Fruit fly (Drosophila melanogaster) whole organism, embryonic: Measurements from ENCODE around the gene CG43400.

Experiments used
- Ada2b ChIP-seq: fragments of 200-800 bp; sonication (Bioruptor generic); IDR thresholded peaks from 2 replicates; pipeline ENCODE4 v1.3.6; 2022; ENCODE audit warnings: missing biosample characterization, missing genetic modification characterization
- Awh ChIP-seq: fragments of 200-800 bp; sonication (Bioruptor generic); IDR thresholded peaks from 2 replicates; pipeline ENCODE4, ENCODE4 v1.3.6; 2022; ENCODE audit warnings: missing biosample characterization, missing genetic modification characterization
- B-H1 ChIP-seq: fragments of 200-800 bp; sonication (Bioruptor generic); IDR thresholded peaks from 3 replicates; pipeline ENCODE4 v1.3.6; 2022; ENCODE audit warnings: missing biosample characterization, missing genetic modification characterization
- B-H2 ChIP-seq: fragments of 200-800 bp; sonication (Bioruptor generic); optimal IDR thresholded peaks from 2 replicates; lab custom pipeline; 2018; ENCODE audit warnings: missing biosample characterization, mild to moderate bottlenecking, missing genetic modification characterization
- CG1024 ChIP-seq: fragments of 200-800 bp; sonication (Bioruptor generic); IDR thresholded peaks from 2 replicates; pipeline ENCODE4 v1.3.6; 2022; ENCODE audit warnings: missing biosample characterization, missing genetic modification characterization
- CG10654 ChIP-seq: fragments of 200-800 bp; sonication (Bioruptor generic); optimal IDR thresholded peaks from 2 replicates; lab custom pipeline; 2016; ENCODE audit warnings: missing biosample characterization, missing genetic modification characterization
- CG11560 ChIP-seq: fragments of 200-800 bp; sonication (Bioruptor generic); IDR thresholded peaks from 3 replicates; pipeline ENCODE4 v1.3.6; 2022; ENCODE audit warnings: missing biosample characterization, missing genetic modification characterization
- CG12219 ChIP-seq: fragments of 200-800 bp; sonication (Bioruptor generic); optimal IDR thresholded peaks from 3 replicates; lab custom pipeline; 2018; ENCODE audit warnings: missing biosample characterization, mild to moderate bottlenecking, missing genetic modification characterization
- CG12236 ChIP-seq: fragments of 200-800 bp; sonication (Bioruptor generic); optimal IDR thresholded peaks from 2 replicates; lab custom pipeline; 2016; ENCODE audit warnings: missing biosample characterization, missing genetic modification characterization
- CG12769 ChIP-seq: fragments of 200-800 bp; sonication (Bioruptor generic); optimal IDR thresholded peaks from 2 replicates; lab custom pipeline; 2019; ENCODE audit warnings: missing biosample characterization, mild to moderate bottlenecking, missing genetic modification characterization, moderate library complexity
- CG13424 ChIP-seq: fragments of 200-800 bp; sonication (Bioruptor generic); optimal IDR thresholded peaks from 2 replicates; lab custom pipeline; 2019; ENCODE audit warnings: missing biosample characterization, mild to moderate bottlenecking, missing genetic modification characterization, moderate library complexity
- CG13624 ChIP-seq: fragments of 200-800 bp; sonication (Bioruptor generic); optimal IDR thresholded peaks from 2 replicates; lab custom pipeline; 2016; ENCODE audit warnings: missing biosample characterization, missing genetic modification characterization
- CG13894 ChIP-seq: fragments of 200-800 bp; sonication (Bioruptor generic); optimal IDR thresholded peaks from 3 replicates; lab custom pipeline; 2018; ENCODE audit warnings: missing biosample characterization, mild to moderate bottlenecking, missing genetic modification characterization, moderate library complexity
- CG14441 ChIP-seq: fragments of 200-800 bp; sonication (Bioruptor generic); IDR thresholded peaks from 2 replicates; pipeline ENCODE4 v1.3.6; 2022; ENCODE audit warnings: missing biosample characterization, missing genetic modification characterization
- CG16815 ChIP-seq: fragments of 200-800 bp; sonication (Bioruptor generic); optimal IDR thresholded peaks from 3 replicates; lab custom pipeline; 2017; ENCODE audit warnings: missing biosample characterization, mild to moderate bottlenecking, missing genetic modification characterization
- CG17328 ChIP-seq: fragments of 200-800 bp; sonication (Bioruptor generic); IDR thresholded peaks from 2 replicates; pipeline ENCODE4 v1.3.6; 2022; ENCODE audit warnings: missing biosample characterization, missing genetic modification characterization
- CG17359 ChIP-seq: fragments of 200-800 bp; sonication (Bioruptor generic); optimal IDR thresholded peaks from 3 replicates; lab custom pipeline; 2018; ENCODE audit warnings: missing biosample characterization, mild to moderate bottlenecking, missing genetic modification characterization, moderate library complexity
- CG18619 ChIP-seq: fragments of 200-800 bp; sonication (Bioruptor generic); optimal IDR thresholded peaks from 3 replicates; lab custom pipeline; 2017; ENCODE audit warnings: missing biosample characterization, mild to moderate bottlenecking, missing genetic modification characterization
- CG31365 ChIP-seq: fragments of 200-800 bp; sonication (Bioruptor generic); optimal IDR thresholded peaks from 2 replicates; lab custom pipeline; 2018; ENCODE audit warnings: missing biosample characterization, mild to moderate bottlenecking, missing genetic modification characterization
- CG7928 ChIP-seq: fragments of 200-800 bp; sonication (Bioruptor generic); optimal IDR thresholded peaks from 2 replicates; lab custom pipeline; 2017; ENCODE audit warnings: missing biosample characterization, mild to moderate bottlenecking, missing genetic modification characterization
- CG9215 ChIP-seq: fragments of 200-800 bp; sonication (Bioruptor generic); IDR thresholded peaks from 2 replicates; pipeline ENCODE4 v1.3.6; 2022; ENCODE audit warnings: missing biosample characterization, missing genetic modification characterization
- CG9797 ChIP-seq: fragments of 200-800 bp; sonication (Bioruptor generic); optimal IDR thresholded peaks from 3 replicates; lab custom pipeline; 2018; ENCODE audit warnings: missing biosample characterization, mild to moderate bottlenecking, missing genetic modification characterization
- CG9876 ChIP-seq: fragments of 200-800 bp; sonication (Bioruptor generic); optimal IDR thresholded peaks from 2 replicates; lab custom pipeline; 2016; ENCODE audit warnings: missing biosample characterization, missing genetic modification characterization
- CG9932 ChIP-seq: fragments of 200-800 bp; sonication (Bioruptor generic); IDR thresholded peaks from 2 replicates; pipeline ENCODE4 v1.3.6; 2022; ENCODE audit warnings: missing biosample characterization, missing genetic modification characterization
- Fer1 ChIP-seq: fragments of 200-800 bp; sonication (Bioruptor generic); optimal IDR thresholded peaks from 2 replicates; lab custom pipeline; 2017; ENCODE audit warnings: missing biosample characterization, mild to moderate bottlenecking, missing genetic modification characterization
- H15 ChIP-seq: fragments of 200-800 bp; sonication (Bioruptor generic); IDR thresholded peaks from 3 replicates; pipeline ENCODE4 v1.3.6; 2022; ENCODE audit warnings: missing biosample characterization, missing genetic modification characterization
- HLH3B ChIP-seq: fragments of 200-800 bp; sonication (Bioruptor generic); IDR thresholded peaks from 2 replicates; pipeline ENCODE4 v1.3.6; 2022; ENCODE audit warnings: missing biosample characterization, missing genetic modification characterization
- HLHmδ ChIP-seq: fragments of 200-800 bp; sonication (Bioruptor generic); optimal IDR thresholded peaks from 2 replicates; lab custom pipeline; 2018; ENCODE audit warnings: missing biosample characterization, mild to moderate bottlenecking, missing genetic modification characterization, moderate library complexity
- HmgZ ChIP-seq: fragments of 200-800 bp; sonication (Bioruptor generic); optimal IDR thresholded peaks from 2 replicates; lab custom pipeline; 2018; ENCODE audit warnings: missing biosample characterization, mild to moderate bottlenecking, missing genetic modification characterization
- NfI ChIP-seq: fragments of 200-800 bp; sonication (Bioruptor generic); optimal IDR thresholded peaks from 3 replicates; lab custom pipeline; 2018; ENCODE audit warnings: missing biosample characterization, mild to moderate bottlenecking, missing genetic modification characterization, moderate library complexity
- Pdp1 ChIP-seq, 2 experiments: fragments of 200-800 bp; sonication (Bioruptor generic); optimal IDR thresholded peaks; 3 replicates each; lab custom pipeline; 2016; ENCODE audit warnings: missing biosample characterization in 2 of 2, missing genetic modification characterization in 2 of 2, mild to moderate bottlenecking in 1 of 2, moderate library complexity in 1 of 2
- Taf1 ChIP-seq: fragments of 200-800 bp; sonication (Bioruptor generic); IDR thresholded peaks from 2 replicates; pipeline ENCODE4 v1.3.6; 2022; ENCODE audit warnings: missing biosample characterization, missing genetic modification characterization
- YL-1 ChIP-seq: fragments of 200-800 bp; sonication (Bioruptor generic); optimal IDR thresholded peaks from 3 replicates; lab custom pipeline; 2017; ENCODE audit warnings: missing biosample characterization, mild to moderate bottlenecking, missing genetic modification characterization
- abd-A ChIP-seq: fragments of 200-800 bp; sonication (Bioruptor generic); optimal IDR thresholded peaks from 3 replicates; lab custom pipeline; 2019; ENCODE audit warnings: missing biosample characterization, mild to moderate bottlenecking, missing genetic modification characterization, moderate library complexity
- ac ChIP-seq: fragments of 200-800 bp; sonication (Bioruptor generic); optimal IDR thresholded peaks from 3 replicates; lab custom pipeline; 2017; ENCODE audit warnings: missing biosample characterization, mild to moderate bottlenecking, missing genetic modification characterization
- ase ChIP-seq: fragments of 200-800 bp; sonication (Bioruptor generic); IDR thresholded peaks from 3 replicates; pipeline ENCODE4 v1.3.6; 2022; ENCODE audit warnings: missing biosample characterization, missing genetic modification characterization
- bigmax ChIP-seq: fragments of 200-800 bp; sonication (Bioruptor generic); optimal IDR thresholded peaks from 2 replicates; lab custom pipeline; 2018; ENCODE audit warnings: missing biosample characterization, mild to moderate bottlenecking, missing genetic modification characterization
- hth ChIP-seq: fragments of >200 bp; optimal IDR thresholded peaks from 2 replicates; lab custom pipeline; 2017; ENCODE audit warnings: inconsistent platforms
- ind ChIP-seq: fragments of 200-800 bp; sonication (Bioruptor generic); optimal IDR thresholded peaks from 3 replicates; lab custom pipeline; 2016; ENCODE audit warnings: missing biosample characterization, missing genetic modification characterization
- lilli ChIP-seq: fragments of 200-800 bp; sonication (Bioruptor generic); optimal IDR thresholded peaks from 3 replicates; lab custom pipeline; 2016; ENCODE audit warnings: missing biosample characterization, missing genetic modification characterization
- lmd ChIP-seq: fragments of 200-800 bp; sonication (Bioruptor generic); IDR thresholded peaks from 2 replicates; pipeline ENCODE4 v1.3.6; 2022; ENCODE audit warnings: missing biosample characterization, missing genetic modification characterization
- mld ChIP-seq: fragments of 200-800 bp; sonication (Bioruptor generic); IDR thresholded peaks from 3 replicates; pipeline ENCODE4 v1.3.6; 2022; ENCODE audit warnings: missing biosample characterization, missing genetic modification characterization; ENCODE audit not compliant: partially characterized antibody
- ranshi ChIP-seq: fragments of 200-800 bp; sonication (Bioruptor generic); IDR thresholded peaks from 2 replicates; pipeline ENCODE4 v1.3.6; 2022; ENCODE audit warnings: missing biosample characterization, missing genetic modification characterization
- row ChIP-seq: fragments of 200-800 bp; sonication (Bioruptor generic); IDR thresholded peaks from 3 replicates; pipeline ENCODE4 v1.3.6; 2022; ENCODE audit warnings: missing biosample characterization, missing genetic modification characterization
- sc ChIP-seq, 3 experiments: fragments of >200 bp in 2 of 3; fragments of 200-800 bp in 1 of 3; sonication (Bioruptor generic) in 1 of 3; optimal IDR thresholded peaks; 2 replicates in 2 of 3; 3 replicates in 1 of 3; lab custom pipeline; 2017; ENCODE audit warnings: mild to moderate bottlenecking in 1 of 3, missing biosample characterization in 1 of 3, missing genetic modification characterization in 1 of 3, missing genetic modification reagents in 1 of 3
- sim ChIP-seq: fragments of 200-800 bp; sonication (Bioruptor generic); IDR thresholded peaks from 2 replicates; pipeline ENCODE4 v1.3.6; 2022; ENCODE audit warnings: missing biosample characterization, missing genetic modification characterization
- so ChIP-seq: fragments of 200-800 bp; sonication (Bioruptor generic); IDR thresholded peaks from 3 replicates; pipeline ENCODE4 v1.3.6; 2022; ENCODE audit warnings: missing biosample characterization, missing genetic modification characterization
- tio ChIP-seq: fragments of 200-800 bp; sonication (Bioruptor generic); optimal IDR thresholded peaks from 2 replicates; lab custom pipeline; 2017; ENCODE audit warnings: missing biosample characterization, missing genetic modification characterization, inconsistent platforms
- vvl ChIP-seq: fragments of 200-800 bp; sonication (Bioruptor generic); IDR thresholded peaks from 2 replicates; pipeline ENCODE4 v1.3.6; 2022; ENCODE audit warnings: missing biosample characterization, missing genetic modification characterization

Gene CG43400

DNA sequence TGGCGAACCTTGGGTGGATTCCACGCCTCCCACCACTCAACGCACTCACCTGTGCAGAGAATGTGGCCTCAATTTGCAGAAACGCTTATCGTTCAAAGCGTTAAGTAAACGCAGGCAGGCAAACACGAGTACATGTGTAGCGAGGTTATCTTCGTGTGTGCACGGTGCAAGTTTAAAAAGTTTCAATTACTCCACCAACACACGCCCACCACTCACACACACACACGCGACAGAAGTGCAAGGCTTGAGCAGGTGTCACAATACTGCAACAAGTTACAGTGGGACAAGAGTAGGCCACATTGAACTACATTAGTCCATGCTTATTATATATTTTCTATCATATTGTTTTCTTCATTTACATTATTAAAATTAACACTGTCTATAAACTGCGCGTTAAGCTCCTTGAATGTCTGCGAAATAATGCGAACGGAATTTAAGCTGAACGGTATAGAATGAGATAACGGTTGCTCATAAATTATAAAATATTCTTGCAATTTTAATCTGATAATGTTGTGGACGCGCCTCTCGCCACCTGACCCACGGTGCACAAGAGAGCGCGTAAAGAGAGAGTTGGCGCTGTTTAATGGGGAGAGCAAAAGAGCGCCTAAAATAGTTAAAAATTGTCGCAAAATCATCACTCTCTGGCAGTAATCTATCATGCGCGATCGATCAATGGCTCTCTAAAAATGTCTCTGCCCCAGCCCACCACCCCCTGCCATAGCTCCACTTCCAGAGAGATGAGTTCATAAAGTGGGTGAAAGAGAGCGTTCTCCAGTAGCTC is 44.2 kb downstream of the CG43400 start (continued):
- peak; percentile 94 for TF ChIP-seq H15 (GFP tag; lab: Robert Waterston, UW)
- peak; percentile 96 for TF ChIP-seq row (GFP tag; lab: Robert Waterston, UW)
- TF ChIP-seq Taf1 (GFP tag; lab: Robert Waterston, UW), result peak; percentile 67; the same call in 1 of the 2 replicates
- peak; percentile 37 for TF ChIP-seq CG13894 (tag; lab: Kevin White, UChicago)
- TF ChIP-seq Pdp1 (GFP tag; optimal IDR thresholded peaks at IDR 0.05; lab: Kevin White, UChicago), result peak; percentile 83 to 87
- TF ChIP-seq hth (lab: Kevin White, UChicago), result no peak
- peak; percentile 93 for TF ChIP-seq ind (GFP tag; lab: Kevin White, UChicago)
- TF ChIP-seq abd-A (tag; lab: Kevin White, UChicago), result peak; percentile 86
- peak; percentile 89 for TF ChIP-seq lilli (GFP tag; lab: Kevin White, UChicago)
- TF ChIP-seq Ada2b, result peak; percentile 93
- peak; percentile 92 for TF ChIP-seq B-H1
- peak; percentile 98 for TF ChIP-seq CG13424 (tag; lab: Kevin White, UChicago)
- TF ChIP-seq CG12236 (GFP tag; lab: Kevin White, UChicago), result peak; percentile 71
- peak; percentile 89 for TF ChIP-seq sim
- TF ChIP-seq so (GFP tag; lab: Robert Waterston, UW), result peak; percentile 96
- peak; percentile 37 for TF ChIP-seq CG13624
- peak; percentile 90 for TF ChIP-seq ranshi (GFP tag; lab: Robert Waterston, UW)
- TF ChIP-seq CG9876, result peak; percentile 39
- peak; percentile 95 for TF ChIP-seq lmd
- peak; percentile 48 for TF ChIP-seq bigmax (GFP tag; lab: Kevin White, UChicago)
- TF ChIP-seq CG7928 (GFP tag; lab: Kevin White, UChicago), result peak; percentile 51
- TF ChIP-seq CG1024 (GFP tag; lab: Robert Waterston, UW), result peak; percentile 86
- TF ChIP-seq CG17359, result peak; percentile 98
- TF ChIP-seq CG9215 (GFP tag; lab: Robert Waterston, UW), result no peak
- peak; percentile 88 for TF ChIP-seq tio (GFP tag; lab: Kevin White, UChicago)
- TF ChIP-seq CG11560 (tag; lab: Robert Waterston, UW), result peak; percentile 84
- TF ChIP-seq HLHmδ (GFP tag; lab: Kevin White, UChicago), result peak; percentile 81
- peak; percentile 80 for TF ChIP-seq YL-1 (GFP tag; lab: Kevin White, UChicago)
- TF ChIP-seq CG9932 (GFP tag; lab: Robert Waterston, UW), result peak; percentile 61
- peak; percentile 88 for TF ChIP-seq CG16815 (GFP tag; lab: Kevin White, UChicago)
- peak; percentile 97 for TF ChIP-seq vvl (GFP tag; lab: Robert Waterston, UW)
- peak; percentile 96 for TF ChIP-seq CG17328 (GFP tag; lab: Robert Waterston, UW)
- peak; percentile 66 for TF ChIP-seq B-H2 (GFP tag; lab: Kevin White, UChicago)
- TF ChIP-seq CG18619 (GFP tag; lab: Kevin White, UChicago), result peak; percentile 90
- peak; percentile 97 for TF ChIP-seq CG12219 (GFP tag; lab: Kevin White, UChicago)
- TF ChIP-seq sc (optimal IDR thresholded peaks at IDR 0.05; lab: Kevin White, UChicago), result no peak
- TF ChIP-seq sc (GFP tag; optimal IDR thresholded peaks at IDR 0.05; lab: Kevin White, UChicago), result peak; percentile 97
- TF ChIP-seq ac (GFP tag; lab: Kevin White, UChicago), result peak; percentile 31
- peak; percentile 94 for TF ChIP-seq Fer1 (GFP tag; lab: Kevin White, UChicago)
- TF ChIP-seq CG14441, result peak; percentile 95
- TF ChIP-seq CG12769 (tag; lab: Kevin White, UChicago), result peak; percentile 91
- peak; percentile 94 for TF ChIP-seq Awh
- TF ChIP-seq ase (GFP tag; lab: Robert Waterston, UW), result peak; percentile 94
- no peak for TF ChIP-seq mld
- peak; percentile 97 for TF ChIP-seq HLH3B (GFP tag; lab: Robert Waterston, UW)
- peak; percentile 96 for TF ChIP-seq NfI (GFP tag; lab: Kevin White, UChicago)
- TF ChIP-seq HmgZ (tag; lab: Kevin White, UChicago), result peak; percentile 89
- peak; percentile 90 for TF ChIP-seq CG10654 (GFP tag; lab: Kevin White, UChicago)
- peak; percentile 50 for TF ChIP-seq CG9797 (GFP tag; lab: Kevin White, UChicago)
- TF ChIP-seq CG31365, result peak; percentile 82
